Fruit fly (Drosophila melanogaster) whole organism, embryonic: Measurements from ENCODE around the gene TTLL1A.

Experiments used
- Abd-B ChIP-seq: fragments of 200-800 bp; sonication (Bioruptor generic); optimal IDR thresholded peaks from 2 replicates; lab custom pipeline; 2018; ENCODE audit warnings: missing biosample characterization, mild to moderate bottlenecking, missing genetic modification characterization, moderate library complexity
- BEAF-32 ChIP-seq: fragments of 200-800 bp; sonication (Bioruptor generic); optimal IDR thresholded peaks from 3 replicates; lab custom pipeline; 2017; ENCODE audit warnings: missing biosample characterization, missing genetic modification characterization, mild to moderate bottlenecking, moderate library complexity, missing genetic modification reagents
- CG12659 ChIP-seq: fragments of 200-800 bp; sonication (Bioruptor generic); optimal IDR thresholded peaks from 3 replicates; lab custom pipeline; 2017; ENCODE audit warnings: mild to moderate bottlenecking, missing biosample characterization, missing genetic modification reagents, missing genetic modification characterization
- CG13287 ChIP-seq: fragments of 200-800 bp; sonication (Bioruptor generic); IDR thresholded peaks from 2 replicates; pipeline ENCODE4 v1.3.6; 2022; ENCODE audit warnings: missing biosample characterization, missing genetic modification characterization; ENCODE audit not compliant: partially characterized antibody
- CG13624 ChIP-seq: fragments of 200-800 bp; sonication (Bioruptor generic); optimal IDR thresholded peaks from 2 replicates; lab custom pipeline; 2016; ENCODE audit warnings: missing biosample characterization, missing genetic modification characterization
- CG14710 ChIP-seq: fragments of 200-800 bp; sonication (Bioruptor generic); optimal IDR thresholded peaks from 3 replicates; lab custom pipeline; 2019; ENCODE audit warnings: missing biosample characterization, mild to moderate bottlenecking, missing genetic modification characterization, moderate library complexity
- CG15514 ChIP-seq: fragments of 200-800 bp; sonication (Bioruptor generic); optimal IDR thresholded peaks from 3 replicates; lab custom pipeline; 2017; ENCODE audit warnings: missing biosample characterization, missing genetic modification characterization, mild to moderate bottlenecking, moderate library complexity, missing genetic modification reagents
- CG15696 ChIP-seq: fragments of 200-800 bp; sonication (Bioruptor generic); optimal IDR thresholded peaks from 2 replicates; lab custom pipeline; 2019; ENCODE audit warnings: missing biosample characterization, mild to moderate bottlenecking, missing genetic modification characterization, moderate library complexity
- CG2116 ChIP-seq: fragments of 200-800 bp; sonication (Bioruptor generic); optimal IDR thresholded peaks from 3 replicates; lab custom pipeline; 2018; ENCODE audit warnings: missing biosample characterization, mild to moderate bottlenecking, missing genetic modification characterization
- CG33213 ChIP-seq: fragments of 200-800 bp; sonication (Bioruptor generic); optimal IDR thresholded peaks from 3 replicates; lab custom pipeline; 2016; ENCODE audit warnings: missing biosample characterization, missing genetic modification characterization
- CG3407 ChIP-seq: fragments of 200-800 bp; sonication (Bioruptor generic); optimal IDR thresholded peaks from 2 replicates; lab custom pipeline; 2018; ENCODE audit warnings: missing biosample characterization, mild to moderate bottlenecking, missing genetic modification characterization
- CG6854 ChIP-seq: fragments of 200-800 bp; sonication (Bioruptor generic); optimal IDR thresholded peaks from 3 replicates; lab custom pipeline; 2017; ENCODE audit warnings: missing biosample characterization, mild to moderate bottlenecking, missing genetic modification characterization
- CG7963 ChIP-seq: fragments of 200-800 bp; sonication (Bioruptor generic); IDR thresholded peaks from 3 replicates; pipeline ENCODE4 v1.3.6; 2022; ENCODE audit warnings: missing biosample characterization, missing genetic modification characterization; ENCODE audit not compliant: partially characterized antibody
- CG8290 ChIP-seq, 3 experiments: fragments of 200-800 bp; sonication (Bioruptor generic); optimal IDR thresholded peaks; 2 replicates each; lab custom pipeline; 2016 to 2019; ENCODE audit warnings: missing biosample characterization in 3 of 3, missing genetic modification characterization in 3 of 3, mild to moderate bottlenecking in 2 of 3, moderate library complexity in 1 of 3
- CTCF ChIP-seq: fragments of 200-800 bp; sonication (Bioruptor generic); optimal IDR thresholded peaks from 2 replicates; lab custom pipeline; 2017; ENCODE audit warnings: missing biosample characterization, mild to moderate bottlenecking, missing genetic modification characterization, moderate library complexity
- CoRest ChIP-seq: fragments of 200-800 bp; sonication (Bioruptor generic); optimal IDR thresholded peaks from 3 replicates; lab custom pipeline; 2018; ENCODE audit warnings: missing biosample characterization, mild to moderate bottlenecking, missing genetic modification characterization, moderate library complexity
- Dp ChIP-seq: fragments of 200-800 bp; sonication (Bioruptor generic); optimal IDR thresholded peaks from 2 replicates; lab custom pipeline; 2018; ENCODE audit warnings: missing biosample characterization, mild to moderate bottlenecking, missing genetic modification characterization, moderate library complexity
- E2f2 ChIP-seq: fragments of 200-800 bp; sonication (Bioruptor generic); IDR thresholded peaks from 2 replicates; pipeline ENCODE4 v1.3.6; 2022; ENCODE audit warnings: missing biosample characterization, missing genetic modification characterization
- Ets97D ChIP-seq: fragments of 200-800 bp; sonication (Bioruptor generic); optimal IDR thresholded peaks from 3 replicates; lab custom pipeline; 2016; ENCODE audit warnings: missing biosample characterization, missing genetic modification characterization
- Hey ChIP-seq: fragments of 200-800 bp; sonication (Bioruptor generic); optimal IDR thresholded peaks from 3 replicates; lab custom pipeline; 2018; ENCODE audit warnings: missing biosample characterization, mild to moderate bottlenecking, missing genetic modification characterization
- Lhr ChIP-seq: fragments of 200-800 bp; sonication (Bioruptor generic); optimal IDR thresholded peaks from 3 replicates; lab custom pipeline; 2017; ENCODE audit warnings: mild to moderate bottlenecking, missing biosample characterization, missing genetic modification reagents, missing genetic modification characterization
- MESR4 ChIP-seq: fragments of 200-800 bp; sonication (Bioruptor generic); optimal IDR thresholded peaks from 2 replicates; lab custom pipeline; 2018; ENCODE audit warnings: missing biosample characterization, mild to moderate bottlenecking, missing genetic modification characterization, moderate library complexity
- Med ChIP-seq: fragments of 200-800 bp; sonication (Bioruptor generic); peaks from one replicate; lab custom pipeline; 2016; ENCODE audit warnings: missing biosample characterization, missing genetic modification characterization, mild to moderate bottlenecking, inconsistent platforms, moderate library complexity
- Neu2 ChIP-seq: fragments of 200-800 bp; sonication (Bioruptor generic); optimal IDR thresholded peaks from 3 replicates; lab custom pipeline; 2016; ENCODE audit warnings: missing biosample characterization, missing genetic modification characterization, borderline replicate concordance
- Opbp ChIP-seq: fragments of 200-800 bp; sonication (Bioruptor generic); IDR thresholded peaks from 3 replicates; pipeline ENCODE4 v1.3.6; 2022; ENCODE audit warnings: missing biosample characterization, missing genetic modification characterization; ENCODE audit not compliant: partially characterized antibody
- Vsx1 ChIP-seq: fragments of 200-800 bp; sonication (Bioruptor generic); optimal IDR thresholded peaks from 2 replicates; lab custom pipeline; 2017; ENCODE audit warnings: missing biosample characterization, mild to moderate bottlenecking, missing genetic modification characterization, missing genetic modification reagents
- aop ChIP-seq: fragments of 200-800 bp; sonication (Bioruptor generic); IDR thresholded peaks from 2 replicates; pipeline ENCODE4 v1.3.6; 2022; ENCODE audit warnings: missing biosample characterization, missing genetic modification characterization
- cad ChIP-seq: fragments of >200 bp; optimal IDR thresholded peaks from 2 replicates; lab custom pipeline; 2017; ENCODE audit warnings: missing biosample characterization, missing genetic modification characterization
- cato ChIP-seq: fragments of 200-800 bp; sonication (Bioruptor generic); optimal IDR thresholded peaks from 2 replicates; lab custom pipeline; 2016; ENCODE audit warnings: missing biosample characterization, missing genetic modification characterization, borderline replicate concordance
- dm ChIP-seq: fragments of 200-800 bp; sonication (Bioruptor generic); optimal IDR thresholded peaks from 3 replicates; lab custom pipeline; 2016; ENCODE audit warnings: missing biosample characterization, missing genetic modification characterization
- ewg ChIP-seq: fragments of 200-800 bp; sonication (Bioruptor generic); optimal IDR thresholded peaks from 3 replicates; lab custom pipeline; 2017; ENCODE audit warnings: mild to moderate bottlenecking, missing biosample characterization, missing genetic modification reagents, missing genetic modification characterization
- grau ChIP-seq: fragments of 200-800 bp; optimal IDR thresholded peaks from 3 replicates; lab custom pipeline; 2019; ENCODE audit warnings: missing biosample characterization, mild to moderate bottlenecking, missing genetic modification characterization, moderate library complexity
- her ChIP-seq: fragments of 200-800 bp; sonication (Bioruptor generic); optimal IDR thresholded peaks from 2 replicates; lab custom pipeline; 2016; ENCODE audit warnings: missing biosample characterization, missing genetic modification characterization
- nmo ChIP-seq: fragments of 200-800 bp; sonication (Bioruptor generic); optimal IDR thresholded peaks from 2 replicates; lab custom pipeline; 2018; ENCODE audit warnings: missing biosample characterization, mild to moderate bottlenecking, missing genetic modification characterization, moderate library complexity
- pzg ChIP-seq: fragments of 200-800 bp; sonication (Bioruptor generic); optimal IDR thresholded peaks from 3 replicates; lab custom pipeline; 2018; ENCODE audit warnings: missing biosample characterization, mild to moderate bottlenecking, missing genetic modification characterization, moderate library complexity
- sens ChIP-seq: fragments of 200-800 bp; sonication (Bioruptor generic); peaks from one replicate; lab custom pipeline; 2016; ENCODE audit warnings: missing biosample characterization, missing genetic modification characterization
- shn ChIP-seq: fragments of 200-800 bp; sonication (Bioruptor generic); optimal IDR thresholded peaks from 3 replicates; lab custom pipeline; 2016; ENCODE audit warnings: missing biosample characterization, missing genetic modification characterization
- slou ChIP-seq: fragments of 200-800 bp; sonication (Bioruptor generic); optimal IDR thresholded peaks from 3 replicates; lab custom pipeline; 2016; ENCODE audit warnings: missing biosample characterization, missing genetic modification characterization
- sr ChIP-seq: fragments of 200-800 bp; sonication (Bioruptor generic); IDR thresholded peaks from 3 replicates; pipeline ENCODE4 v1.3.6; 2022; ENCODE audit warnings: missing biosample characterization, missing genetic modification characterization
- stwl ChIP-seq: fragments of 200-800 bp; sonication (Bioruptor generic); optimal IDR thresholded peaks from 3 replicates; lab custom pipeline; 2018; ENCODE audit warnings: missing biosample characterization, mild to moderate bottlenecking, missing genetic modification characterization, moderate library complexity
- sug ChIP-seq: fragments of 200-800 bp; optimal IDR thresholded peaks from 2 replicates; lab custom pipeline; 2019; ENCODE audit warnings: missing biosample characterization, mild to moderate bottlenecking, missing genetic modification characterization, moderate library complexity
- trem ChIP-seq: fragments of 200-800 bp; optimal IDR thresholded peaks from 3 replicates; lab custom pipeline; 2019; ENCODE audit warnings: missing biosample characterization, mild to moderate bottlenecking, missing genetic modification characterization, moderate library complexity
- unpg ChIP-seq: fragments of 200-800 bp; sonication (Bioruptor generic); optimal IDR thresholded peaks from 3 replicates; lab custom pipeline; 2018; ENCODE audit warnings: missing biosample characterization, mild to moderate bottlenecking, missing genetic modification characterization, moderate library complexity
- wdn ChIP-seq: fragments of 200-800 bp; sonication (Bioruptor generic); IDR thresholded peaks from 2 replicates; pipeline ENCODE4 v1.3.6; 2022; ENCODE audit warnings: missing biosample characterization, missing genetic modification characterization
- zf30C ChIP-seq: fragments of 200-800 bp; sonication (Bioruptor generic); optimal IDR thresholded peaks from 3 replicates; lab custom pipeline; 2018; ENCODE audit warnings: missing biosample characterization, mild to moderate bottlenecking, missing genetic modification characterization

The TTLL1A gene

DNA sequence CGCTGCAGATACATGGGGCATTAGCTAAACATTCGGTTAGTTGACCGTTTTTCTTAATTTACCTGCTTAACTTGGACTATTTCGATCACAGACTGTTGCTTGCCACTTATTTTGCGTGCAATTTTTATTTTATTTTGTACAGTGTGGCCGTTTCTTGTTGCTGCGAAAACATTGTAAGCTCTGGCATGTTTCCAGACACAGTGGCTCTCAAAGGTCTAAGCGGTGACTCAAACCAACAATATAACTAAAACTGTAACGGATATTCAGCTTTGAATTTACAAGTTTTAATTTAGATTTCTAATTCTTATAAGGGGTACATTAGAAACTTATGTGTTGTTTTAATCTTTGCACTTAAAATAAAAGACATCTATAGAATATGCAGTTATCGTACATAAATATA is 46.9 kb upstream of the TTLL1A start, which contains the start of gene CG8675 (continued):
- TF ChIP-seq Med (peak; percentile 70), CG7963 (GFP tag; lab: Robert Waterston, UW) (no peak), pzg (GFP tag; lab: Kevin White, UChicago) (peak; percentile 61), E2f2 (GFP tag; lab: Robert Waterston, UW) (peak; percentile 31; the same call in 1 of the 2 replicates), nmo (GFP tag; lab: Kevin White, UChicago) (peak; percentile 19), shn (GFP tag; lab: Kevin White, UChicago) (no peak), CG33213 (peak; percentile 18), CG3407 (no peak), Vsx1 (GFP tag; lab: Kevin White, UChicago) (no peak), CG13624 (peak; percentile 29), CoRest (tag; lab: Kevin White, UChicago) (peak; percentile 33), CG15696 (tag; lab: Kevin White, UChicago) (no peak), sens (GFP tag; lab: Kevin White, UChicago) (peak; percentile 66), zf30C (GFP tag; lab: Kevin White, UChicago) (peak; percentile 8), unpg (GFP tag; lab: Kevin White, UChicago) (no peak), cato (GFP tag; lab: Kevin White, UChicago) (no peak), slou (GFP tag; lab: Kevin White, UChicago) (no peak), dm (GFP tag; lab: Kevin White, UChicago) (peak; percentile 67), CG12659 (GFP tag; lab: Kevin White, UChicago) (peak; percentile 2), her (GFP tag; lab: Kevin White, UChicago) (no peak), sug (no peak), Dp (GFP tag; lab: Kevin White, UChicago) (peak; percentile 37), sr (GFP tag; lab: Robert Waterston, UW) (no peak), grau (tag; lab: Kevin White, UChicago) (no peak), aop (GFP tag; lab: Robert Waterston, UW) (no peak), CG8290 (GFP tag; optimal IDR thresholded peaks at IDR 0.05; lab: Kevin White, UChicago) (no peak), CG8290 (tag; optimal IDR thresholded peaks at IDR 0.05; lab: Kevin White, UChicago) (peak in 1 of 2 experiments; percentile 48), Abd-B (GFP tag; lab: Kevin White, UChicago) (peak; percentile 1), CG15514 (GFP tag; lab: Kevin White, UChicago) (peak; percentile 26), Neu2 (GFP tag; lab: Kevin White, UChicago) (no peak), Ets97D (peak; percentile 32), BEAF-32 (GFP tag; lab: Kevin White, UChicago) (peak; percentile 33), CG2116 (GFP tag; lab: Kevin White, UChicago) (peak; percentile 9), ewg (peak; percentile 85), CTCF (peak; percentile 48), stwl (tag; lab: Kevin White, UChicago) (peak; percentile 81), CG13287 (GFP tag; lab: Robert Waterston, UW) (peak; percentile 24; the same call in 1 of the 2 replicates), Opbp (GFP tag; lab: Robert Waterston, UW) (peak; percentile 41; the same call in 1 of the 3 replicates), CG6854 (peak; percentile 32), cad (peak; percentile 81), Hey (tag; lab: Kevin White, UChicago) (peak; percentile 18), wdn (GFP tag; lab: Robert Waterston, UW) (no peak), CG14710 (tag; lab: Kevin White, UChicago) (peak; percentile 32), trem (tag; lab: Kevin White, UChicago) (peak; percentile 4), MESR4 (GFP tag; lab: Kevin White, UChicago) (peak; percentile 52), Lhr (GFP tag; lab: Kevin White, UChicago) (peak; percentile 67)
